Fruit fly (Drosophila melanogaster) S2 (cell line): Measurements from ENCODE around the gene CG10208.

Experiments
- CG8478 ChIP-seq: fragments of >200 bp; optimal IDR thresholded peaks from 2 replicates; lab custom pipeline; 2018
- CTCF ChIP-seq, 2 experiments: fragments of >200 bp; optimal IDR thresholded peaks; 2 replicates each; lab custom pipeline; 2018

DNA sequence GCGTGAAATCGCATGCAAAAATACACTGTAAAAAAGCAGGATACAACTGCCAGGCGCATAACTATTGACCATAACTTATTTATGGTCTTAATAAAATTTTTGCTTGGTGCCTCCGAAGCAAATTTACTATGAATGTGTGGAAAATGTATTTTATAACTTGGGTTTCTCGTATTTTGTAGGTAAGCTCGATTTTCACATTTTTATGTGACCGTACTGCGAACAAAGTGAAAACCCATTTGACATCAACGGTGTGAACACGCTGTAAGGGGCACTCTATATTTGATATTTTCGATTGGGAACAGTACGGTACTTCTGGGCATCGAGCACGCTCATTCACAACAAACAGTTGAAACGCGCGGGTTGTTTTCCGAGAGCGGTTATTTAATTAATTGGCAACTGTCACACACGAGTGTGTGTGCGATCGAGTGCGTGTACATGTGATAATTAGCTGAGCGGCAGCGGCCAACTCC lies 7.6 kb upstream of the CG10208 start, which contains the start of the genes Nup98-96 and mbc:
- TF ChIP-seq CG8478, result no peak
- TF ChIP-seq CTCF (optimal IDR thresholded peaks at IDR 0.05; lab: Kevin White, UChicago), result no peak
